Worm (Caenorhabditis elegans): ENCODE results near the gene nhr-100.
"Not testable (repeated sequence)": the region's sequence is repeated elsewhere in the genome, so short reads cannot be mapped to it uniquely, and the experiment has no call there.

The nhr-100 gene

DNA sequence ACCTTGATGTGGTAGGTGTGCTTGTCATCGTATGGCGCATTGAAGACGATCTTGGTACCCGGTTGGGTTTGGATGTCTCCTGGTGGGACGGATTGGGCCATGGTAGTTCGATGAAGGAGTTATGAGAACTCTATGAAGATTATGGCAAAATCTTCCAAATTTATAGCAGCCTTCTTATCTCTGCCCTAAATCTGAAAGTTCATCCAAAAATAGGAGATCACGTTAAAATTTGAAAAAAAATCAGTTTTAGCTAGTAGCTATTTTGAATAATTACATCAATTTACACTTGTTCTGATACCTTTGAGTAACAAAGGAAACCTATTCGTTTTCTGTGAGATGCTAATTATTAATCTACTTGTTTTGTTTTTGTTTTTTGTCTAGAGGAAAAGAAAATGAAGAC is 38.6 kb downstream of the nhr-100 start, which contains the start of gene msp-79:
msp-79 (minus strand) TSS at position 101 of the 400 bp plus-strand sequence.
- not testable (repeated sequence) for TF ChIP-seq ceh-100 (GFP tag; IDR thresholded peaks at IDR 0.05); snpc-3.4 (tag; optimal IDR thresholded peaks at IDR 0.05); ceh-27 (GFP tag; optimal IDR thresholded peaks at IDR 0.05)

DNA sequence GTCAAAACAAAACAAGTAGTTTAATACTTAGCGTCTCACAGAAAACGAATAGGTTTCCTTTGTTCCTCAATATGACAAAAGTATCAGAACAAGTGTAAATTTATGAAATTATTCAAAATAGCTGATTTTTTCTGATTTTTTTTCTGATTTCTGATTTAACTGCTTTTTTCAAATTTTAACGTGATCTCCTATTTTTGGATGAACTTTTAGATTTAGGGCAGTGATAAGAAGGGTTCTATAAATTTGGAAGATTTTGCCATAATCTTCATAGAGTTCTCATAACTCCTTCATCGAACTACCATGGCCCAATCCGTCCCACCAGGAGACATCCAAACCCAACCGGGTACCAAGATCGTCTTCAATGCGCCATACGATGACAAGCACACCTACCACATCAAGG is 41.3 kb downstream of the nhr-100 start, which contains the start of gene msp-78:
msp-78 (plus strand) TSS at position 301 of the 400 bp plus-strand sequence.
- not testable (repeated sequence) for TF ChIP-seq hrde-1 (tag; optimal IDR thresholded peaks at IDR 0.05; ENCODE audit: borderline replicate concordance); ceh-100 (GFP tag; IDR thresholded peaks at IDR 0.05); ceh-40 (GFP tag; IDR thresholded peaks at IDR 0.05)

DNA sequence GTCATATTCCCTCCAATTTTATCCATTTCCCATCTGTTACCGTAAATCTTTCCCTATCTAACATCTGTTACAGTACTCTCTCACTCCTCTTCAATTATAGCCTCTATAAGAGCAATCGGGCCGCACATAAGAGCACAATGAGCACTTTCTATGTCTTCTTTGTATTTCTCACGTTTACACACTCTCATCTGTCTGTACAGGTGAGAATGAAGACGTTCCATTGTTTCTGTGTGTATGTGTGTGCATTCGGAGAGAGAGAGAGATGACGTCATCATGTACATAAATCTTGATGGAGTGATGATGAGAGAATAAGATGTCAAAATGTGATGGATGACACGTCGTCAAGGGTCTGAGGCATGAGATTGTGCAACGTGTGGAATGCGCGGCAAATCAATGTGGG is 42.3 kb downstream of the nhr-100 start:
- TF ChIP-seq lin-26 (GFP tag; IDR thresholded peaks at IDR 0.05) (no peak), lsl-1 (GFP tag; optimal IDR thresholded peaks at IDR 0.05) (no peak), mel-28 (tag; optimal IDR thresholded peaks at IDR 0.05; ENCODE audit: borderline replicate concordance) (no peak), unc-62 (GFP tag; optimal IDR thresholded peaks at IDR 0.05) (peak; percentile 95), C17E4.6 (GFP tag; IDR thresholded peaks at IDR 0.05) (no peak), K12H6.12 (tag; optimal IDR thresholded peaks at IDR 0.05) (no peak)

DNA sequence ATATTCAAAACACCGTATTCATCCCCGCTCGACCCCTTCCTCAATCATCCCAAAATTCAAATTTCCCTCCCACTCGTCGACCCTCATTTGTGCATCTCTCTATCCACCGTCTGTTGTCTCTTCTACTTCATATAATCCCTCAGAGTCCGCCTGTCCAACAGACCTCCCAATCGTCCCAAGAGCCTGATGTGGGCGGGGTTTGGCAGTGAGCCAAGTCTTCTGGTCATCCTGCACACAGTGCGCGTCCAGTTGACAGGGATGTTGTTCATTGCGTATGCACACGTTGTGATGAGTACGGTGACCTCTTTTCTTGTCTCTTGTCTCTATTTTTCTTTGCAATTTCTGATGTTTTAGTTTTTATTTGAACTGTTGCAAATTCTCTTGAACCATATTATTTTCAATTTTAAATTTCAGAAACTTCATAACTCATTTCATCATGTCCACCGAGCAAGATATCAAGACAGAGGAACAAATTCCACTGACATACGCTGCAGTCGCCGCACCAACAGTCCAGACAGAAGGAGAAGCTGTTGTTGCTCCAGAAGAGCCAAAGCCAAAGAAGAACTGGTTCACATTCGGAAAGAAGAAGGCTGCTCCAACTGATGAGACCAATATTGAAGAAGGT is 43.7 kb downstream of the nhr-100 start, which contains the start of gene cav-1:
cav-1 (plus strand) TSS at position 415 of the 625 bp plus-strand sequence.
- TF ChIP-seq repo-1 (tag; optimal IDR thresholded peaks at IDR 0.05) (no peak), aptf-2 (GFP tag; conservative IDR thresholded peaks at IDR 0.05) (0 out of 2 replicates have a peak, but pooled peaks have one; percentile 53), F10E7.11 (tag; optimal IDR thresholded peaks at IDR 0.05) (no peak), unc-62 (GFP tag; optimal IDR thresholded peaks at IDR 0.05) (peak; percentile 34), tlf-1 (GFP tag; optimal IDR thresholded peaks at IDR 0.05) (no peak)

DNA sequence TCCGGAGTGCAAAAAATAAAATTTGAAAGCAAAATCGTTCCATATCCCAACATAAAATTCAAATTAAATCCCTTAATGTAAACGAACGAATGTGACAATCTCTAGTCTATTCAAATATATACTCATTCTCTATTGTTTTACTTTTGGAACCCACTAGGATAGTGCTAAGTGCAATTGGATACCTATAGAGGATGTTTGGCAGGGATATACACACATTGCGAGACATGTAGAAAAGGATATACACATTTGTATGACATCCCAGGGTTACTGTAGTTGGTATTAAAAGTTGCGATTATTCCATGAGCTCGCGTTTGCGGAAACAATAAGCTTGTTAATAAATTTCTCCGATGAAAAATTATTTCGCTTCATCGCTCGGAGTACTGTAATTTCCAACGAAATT is 45.0 kb downstream of the nhr-100 start:
- TF ChIP-seq snpc-1.1 (tag; optimal IDR thresholded peaks at IDR 0.05; ENCODE audit: insufficient read depth) (no peak), F10E7.11 (tag; optimal IDR thresholded peaks at IDR 0.05) (no peak), madf-8 (GFP tag; conservative IDR thresholded peaks at IDR 0.05) (no peak), nfya-1 (tag; optimal IDR thresholded peaks at IDR 0.05; ENCODE audit: borderline replicate concordance, insufficient read depth) (no peak)

DNA sequence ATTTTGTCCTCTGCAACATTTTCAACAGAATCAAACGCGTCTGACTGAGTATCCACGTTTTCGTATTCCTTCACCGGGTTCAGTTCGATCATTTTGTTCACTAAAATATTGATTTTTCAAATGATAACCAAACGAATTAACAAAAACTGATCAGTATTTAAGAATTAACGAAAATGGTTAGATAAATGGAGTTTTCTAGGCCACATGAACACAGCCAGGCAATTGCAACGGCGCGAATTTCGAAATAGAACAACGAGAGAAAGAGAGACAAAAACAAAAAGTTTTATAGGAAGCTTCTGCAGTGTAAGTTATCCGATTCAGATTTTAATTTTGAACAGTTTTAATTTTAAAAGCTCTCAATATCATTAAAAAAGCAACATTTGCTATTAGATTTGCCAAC is 49.1 kb downstream of the nhr-100 start, which contains the start of gene sna-2:
sna-2 (minus strand) TSS at position 100 of the 400 bp plus-strand sequence.
- TF ChIP-seq egl-44 (GFP tag; IDR thresholded peaks at IDR 0.05) (no peak), dpl-1 (GFP tag; optimal IDR thresholded peaks at IDR 0.05) (peak; percentile 60), hlh-26 (GFP tag; conservative IDR thresholded peaks at IDR 0.05) (no peak), efl-1 (GFP tag; optimal IDR thresholded peaks at IDR 0.05) (peak; percentile 46), Y67H2A.10 (GFP tag; conservative IDR thresholded peaks at IDR 0.05) (no peak), F39B2.1 (GFP tag; IDR thresholded peaks at IDR 0.05) (no peak), ztf-3 (GFP tag; optimal IDR thresholded peaks at IDR 0.05) (no peak), akir-1 (GFP tag; optimal IDR thresholded peaks at IDR 0.05) (no peak), ztf-26 (tag; optimal IDR thresholded peaks at IDR 0.05) (no peak), lsl-1 (GFP tag; optimal IDR thresholded peaks at IDR 0.05) (no peak), B0261.1 (tag; optimal IDR thresholded peaks at IDR 0.05) (no peak), mel-28 (tag; optimal IDR thresholded peaks at IDR 0.05; ENCODE audit: borderline replicate concordance) (no peak), hmg-1.2 (GFP tag; IDR thresholded peaks at IDR 0.05) (no peak), F52B5.7 (tag; optimal IDR thresholded peaks at IDR 0.05) (no peak), ceh-100 (GFP tag; IDR thresholded peaks at IDR 0.05) (no peak), C17E4.6 (GFP tag; IDR thresholded peaks at IDR 0.05) (no peak), unc-62 (GFP tag; optimal IDR thresholded peaks at IDR 0.05) (no peak), ztf-25 (GFP tag; IDR thresholded peaks at IDR 0.05) (no peak), dox-1 (GFP tag; IDR thresholded peaks at IDR 0.05) (no peak), madf-10 (tag; optimal IDR thresholded peaks at IDR 0.05) (no peak), ztf-28 (GFP tag; IDR thresholded peaks at IDR 0.05) (no peak), madf-8 (GFP tag; conservative IDR thresholded peaks at IDR 0.05) (no peak), ccch-3 (GFP tag; optimal IDR thresholded peaks at IDR 0.05) (no peak), let-607 (tag; optimal IDR thresholded peaks at IDR 0.05) (no peak), attf-5 (GFP tag; optimal IDR thresholded peaks at IDR 0.05) (no peak)
